ENCODE assay signal across 1 fruit fly cellular context in the genomic region with DNA sequence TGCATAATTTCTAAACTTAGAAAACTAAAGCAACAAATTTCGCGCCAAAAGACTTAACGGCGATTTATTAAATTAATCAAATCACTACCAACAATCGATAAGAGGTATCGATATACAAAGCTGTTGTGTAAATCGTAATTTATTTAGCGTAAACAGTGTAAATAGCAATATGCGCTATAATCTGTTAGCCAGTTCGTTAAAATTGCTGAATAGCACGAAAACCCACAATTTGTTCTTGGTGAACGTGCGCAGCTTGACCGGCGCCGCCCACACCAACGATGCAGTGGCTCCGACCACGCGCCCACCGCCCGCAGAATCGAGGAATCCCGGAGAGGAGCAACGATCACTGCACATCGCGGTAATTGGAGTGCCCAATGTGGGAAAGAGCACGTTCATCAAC.
TF ChIP-seq lines count a peak whose summit lies in the region.

A gene (plus strand): TSS at position 99 of the 400 bp plus-strand sequence.

TF ChIP-seq in whole organism, embryonic, 481 proteins besides CTCF, POLR2A, EP300 and RAD21 (continued from another document):
- TF ChIP-seq Bteb2 (GFP tag; optimal IDR thresholded peaks at IDR 0.05; lab: Kevin White, UChicago) (no peak), btn (GFP tag; optimal IDR thresholded peaks at IDR 0.05; lab: Kevin White, UChicago) (no peak), NFAT (GFP tag; IDR thresholded peaks at IDR 0.05; lab: Robert Waterston, UW) (no peak), CG11085 (GFP tag; IDR thresholded peaks at IDR 0.05; lab: Robert Waterston, UW) (no peak), HHEX (GFP tag; optimal IDR thresholded peaks at IDR 0.05; lab: Kevin White, UChicago) (no peak), HLH3B (GFP tag; IDR thresholded peaks at IDR 0.05; lab: Robert Waterston, UW) (no peak), CG10147 (GFP tag; optimal IDR thresholded peaks at IDR 0.05; lab: Kevin White, UChicago) (no peak), E2f1 (GFP tag; IDR thresholded peaks at IDR 0.05; lab: Robert Waterston, UW) (no peak), Adf1 (GFP tag; IDR thresholded peaks at IDR 0.05; lab: Robert Waterston, UW) (no peak), H15 (GFP tag; IDR thresholded peaks at IDR 0.05; lab: Robert Waterston, UW) (no peak), run (tag; optimal IDR thresholded peaks at IDR 0.05; lab: Kevin White, UChicago) (no peak), Nf-YB (GFP tag; optimal IDR thresholded peaks at IDR 0.05; lab: Kevin White, UChicago) (no peak), CG17612 (GFP tag; IDR thresholded peaks at IDR 0.05; lab: Robert Waterston, UW) (no peak), CG17829 (tag; optimal IDR thresholded peaks at IDR 0.05; lab: Kevin White, UChicago) (no peak), HLHmδ (GFP tag; optimal IDR thresholded peaks at IDR 0.05; lab: Kevin White, UChicago) (no peak), CG3407 (GFP tag; optimal IDR thresholded peaks at IDR 0.05; lab: Kevin White, UChicago) (no peak), CG16863 (GFP tag; optimal IDR thresholded peaks at IDR 0.05; lab: Kevin White, UChicago) (no peak), CG10274 (GFP tag; optimal IDR thresholded peaks at IDR 0.05; lab: Kevin White, UChicago) (no peak), Fer1 (GFP tag; optimal IDR thresholded peaks at IDR 0.05; lab: Kevin White, UChicago) (no peak), Dip3 (GFP tag; optimal IDR thresholded peaks at IDR 0.05; lab: Kevin White, UChicago) (no peak), Oli (tag; optimal IDR thresholded peaks at IDR 0.05; lab: Kevin White, UChicago) (no peak), CG13296 (GFP tag; optimal IDR thresholded peaks at IDR 0.05; lab: Kevin White, UChicago) (no peak), Opbp (GFP tag; IDR thresholded peaks at IDR 0.05; lab: Robert Waterston, UW; ENCODE audit: partially characterized antibody) (peak; percentile 78; the same call in 2 of the 3 replicates), luna (GFP tag; optimal IDR thresholded peaks at IDR 0.05; lab: Kevin White, UChicago) (no peak), fu2 (GFP tag; optimal IDR thresholded peaks at IDR 0.05; lab: Kevin White, UChicago) (no peak), CG13624 (GFP tag; optimal IDR thresholded peaks at IDR 0.05; lab: Kevin White, UChicago) (no peak), tna (GFP tag; IDR thresholded peaks at IDR 0.05; lab: Robert Waterston, UW; ENCODE audit: partially characterized antibody) (peak; percentile 85), Ada2b (GFP tag; IDR thresholded peaks at IDR 0.05; lab: Robert Waterston, UW) (no peak), fru (optimal IDR thresholded peaks at IDR 0.05; lab: Kevin White, UChicago) (no peak), hth (optimal IDR thresholded peaks at IDR 0.05; lab: Kevin White, UChicago) (no peak), CG17802 (tag; optimal IDR thresholded peaks at IDR 0.05; lab: Kevin White, UChicago) (no peak), Hr3 (GFP tag; optimal IDR thresholded peaks at IDR 0.05; lab: Kevin White, UChicago) (no peak), CG6272 (GFP tag; IDR thresholded peaks at IDR 0.05; lab: Robert Waterston, UW) (no peak), nerfin-1 (tag; optimal IDR thresholded peaks at IDR 0.05; lab: Kevin White, UChicago) (no peak), sqz (GFP tag; optimal IDR thresholded peaks at IDR 0.05; lab: Kevin White, UChicago) (no peak), CG17361 (GFP tag; IDR thresholded peaks at IDR 0.05; lab: Robert Waterston, UW) (no peak), aop (GFP tag; IDR thresholded peaks at IDR 0.05; lab: Robert Waterston, UW) (no peak), CG12391 (tag; optimal IDR thresholded peaks at IDR 0.05; lab: Kevin White, UChicago) (no peak), Ets97D (GFP tag; optimal IDR thresholded peaks at IDR 0.05; lab: Kevin White, UChicago) (no peak), Lhr (GFP tag; optimal IDR thresholded peaks at IDR 0.05; lab: Kevin White, UChicago) (no peak), dimm (GFP tag; IDR thresholded peaks at IDR 0.05; lab: Robert Waterston, UW) (no peak), z (GFP tag; IDR thresholded peaks at IDR 0.05; lab: Robert Waterston, UW) (no peak), NK7.1 (GFP tag; optimal IDR thresholded peaks at IDR 0.05; lab: Kevin White, UChicago) (no peak), pzg (GFP tag; optimal IDR thresholded peaks at IDR 0.05; lab: Kevin White, UChicago) (peak; percentile 48), az2 (GFP tag; optimal IDR thresholded peaks at IDR 0.05; lab: Kevin White, UChicago) (no peak), CG2129 (GFP tag; IDR thresholded peaks at IDR 0.05; lab: Robert Waterston, UW; ENCODE audit: partially characterized antibody) (peak; percentile 66), org-1 (GFP tag; optimal IDR thresholded peaks at IDR 0.05; lab: Kevin White, UChicago) (no peak), cad (GFP tag; optimal IDR thresholded peaks at IDR 0.05; lab: Kevin White, UChicago) (no peak), CG1832 (GFP tag; optimal IDR thresholded peaks at IDR 0.05; lab: Kevin White, UChicago) (no peak), CG8089 (GFP tag; optimal IDR thresholded peaks at IDR 0.05; lab: Kevin White, UChicago) (no peak), CG10979 (tag; optimal IDR thresholded peaks at IDR 0.05; lab: Kevin White, UChicago) (no peak), CG2116 (GFP tag; optimal IDR thresholded peaks at IDR 0.05; lab: Kevin White, UChicago) (peak; percentile 80), Doc2 (GFP tag; IDR thresholded peaks at IDR 0.05; lab: Robert Waterston, UW) (no peak), gt (GFP tag; IDR thresholded peaks at IDR 0.05; lab: Robert Waterston, UW) (no peak), CG7987 (GFP tag; optimal IDR thresholded peaks at IDR 0.05; lab: Kevin White, UChicago) (no peak), lbe (GFP tag; optimal IDR thresholded peaks at IDR 0.05; lab: Kevin White, UChicago) (no peak), gce (GFP tag; IDR thresholded peaks at IDR 0.05; lab: Robert Waterston, UW) (no peak), dpn (GFP tag; optimal IDR thresholded peaks at IDR 0.05; lab: Kevin White, UChicago) (no peak), Drgx (GFP tag; IDR thresholded peaks at IDR 0.05; lab: Robert Waterston, UW) (no peak), zf30C (GFP tag; optimal IDR thresholded peaks at IDR 0.05; lab: Kevin White, UChicago) (no peak), CG14050 (GFP tag; IDR thresholded peaks at IDR 0.05; lab: Robert Waterston, UW) (no peak), CG3065 (GFP tag; optimal IDR thresholded peaks at IDR 0.05; lab: Kevin White, UChicago) (no peak), CG1529 (GFP tag; optimal IDR thresholded peaks at IDR 0.05; lab: Kevin White, UChicago) (no peak), Max (GFP tag; optimal IDR thresholded peaks at IDR 0.05; lab: Kevin White, UChicago) (no peak), disco-r (GFP tag; optimal IDR thresholded peaks at IDR 0.05; lab: Kevin White, UChicago) (no peak), CG4707 (GFP tag; optimal IDR thresholded peaks at IDR 0.05; lab: Kevin White, UChicago) (no peak), CG16815 (GFP tag; optimal IDR thresholded peaks at IDR 0.05; lab: Kevin White, UChicago) (no peak), CG8765 (GFP tag; IDR thresholded peaks at IDR 0.05; lab: Robert Waterston, UW) (no peak), CG8924 (tag; optimal IDR thresholded peaks at IDR 0.05; lab: Kevin White, UChicago) (no peak), CG16813 (GFP tag; IDR thresholded peaks at IDR 0.05; lab: Robert Waterston, UW; ENCODE audit: partially characterized antibody) (peak; percentile 70), Hand (GFP tag; optimal IDR thresholded peaks at IDR 0.05; lab: Kevin White, UChicago) (no peak), CG7745 (tag; optimal IDR thresholded peaks at IDR 0.05; lab: Kevin White, UChicago) (no peak), CG8478 (optimal IDR thresholded peaks at IDR 0.05; lab: Kevin White, UChicago) (no peak), CG7556 (GFP tag; optimal IDR thresholded peaks at IDR 0.05; lab: Kevin White, UChicago) (no peak), CG10431 (GFP tag; optimal IDR thresholded peaks at IDR 0.05; lab: Kevin White, UChicago) (no peak), trh (GFP tag; optimal IDR thresholded peaks at IDR 0.05; lab: Kevin White, UChicago) (no peak), CG13287 (GFP tag; IDR thresholded peaks at IDR 0.05; lab: Robert Waterston, UW; ENCODE audit: partially characterized antibody) (peak; percentile 92), cwo (GFP tag; optimal IDR thresholded peaks at IDR 0.05; lab: Kevin White, UChicago) (no peak), knrl (GFP tag; IDR thresholded peaks at IDR 0.05; lab: Robert Waterston, UW; ENCODE audit: partially characterized antibody) (peak; percentile 60; the same call in 2 of the 3 replicates), caup (GFP tag; optimal IDR thresholded peaks at IDR 0.05; lab: Kevin White, UChicago; ENCODE audit: severe bottlenecking) (no peak), ssp (GFP tag; IDR thresholded peaks at IDR 0.05; lab: Robert Waterston, UW) (no peak), tap (tag; optimal IDR thresholded peaks at IDR 0.05; lab: Kevin White, UChicago) (no peak), danr (GFP tag; IDR thresholded peaks at IDR 0.05; lab: Robert Waterston, UW) (no peak)
